Worm (Caenorhabditis elegans): ENCODE measurements around the gene plep-1.

ce11 chrII:4339882-4340281 is 27.9 kb upstream of the plep-1 start, which contains the start of gene athp-2:
- no peak for TF ChIP-seq unc-39 (tag; optimal IDR thresholded peaks at IDR 0.05)
- TF ChIP-seq ces-1 (GFP tag; optimal IDR thresholded peaks at IDR 0.05) = no peak
- no peak for TF ChIP-seq lsy-2 (tag; optimal IDR thresholded peaks at IDR 0.05)
- TF ChIP-seq nhr-12 (tag; optimal IDR thresholded peaks at IDR 0.05) = no peak

All from whole organism, mixed stage, embryonic.